Worm (Caenorhabditis elegans) whole organism, L4/young adult: ENCODE data around the gene col-91.

Source experiments
- W03F9.2 ChIP-seq: fragments of 150-350 bp; optimal IDR thresholded peaks from 2 replicates; lab custom pipeline; 2014; ENCODE audit warnings: missing biosample characterization, missing genetic modification characterization
- dao-5 ChIP-seq: sonication (generic microtip); optimal IDR thresholded peaks from 2 replicates; lab custom pipeline; 2016; ENCODE audit warnings: missing genotype, missing genetic modification characterization, moderate library complexity, missing compliant biosample characterization
- him-1 ChIP-seq: sonication (generic microtip); optimal IDR thresholded peaks from 2 replicates; lab custom pipeline; 2016; ENCODE audit warnings: missing genotype, missing genetic modification reagents, missing genetic modification characterization, missing compliant biosample characterization

ce11 chrIII:8293260-8293659 is 29.8 kb upstream of the col-91 start:
- TF ChIP-seq W03F9.2 (tag; lab: Kevin White, UChicago) (no peak), him-1 (no peak), dao-5 (tag; lab: Kevin White, UChicago) (no peak)
